Fruit fly (Drosophila melanogaster) Kc167 (cell line): ENCODE data around the gene CG34289.

Experiments
- Myc ChIP-seq: fragments of >200 bp; optimal IDR thresholded peaks from 2 replicates; lab custom pipeline; 2017; ENCODE audit warnings: missing external identifiers
- insv ChIP-seq: fragments of >200 bp; optimal IDR thresholded peaks from 3 replicates; lab custom pipeline; 2018; ENCODE audit warnings: missing external identifiers
- psq ChIP-seq: fragments of >200 bp; optimal IDR thresholded peaks from 2 replicates; lab custom pipeline; 2017; ENCODE audit warnings: missing external identifiers
- ttk ChIP-seq: sonication (Bioruptor generic); optimal IDR thresholded peaks from 2 replicates; lab custom pipeline; 2017; ENCODE audit warnings: missing external identifiers

dm6 chr3R:23521483-23521882 lies 14.2 kb upstream of the CG34289 start, which contains the start of gene CG10177:
- TF ChIP-seq psq (lab: Kevin White, UChicago) = no peak
- no peak for TF ChIP-seq ttk (lab: Kevin White, UChicago)
- no peak for TF ChIP-seq Myc (lab: Kevin White, UChicago)
- no peak for TF ChIP-seq insv (lab: Kevin White, UChicago)
